Worm (Caenorhabditis elegans) whole organism, late embryonic: Measurements from ENCODE around the gene orai-1.

ENCODE experiments used
- C08G9.2 ChIP-seq: sonication (generic microtip); optimal IDR thresholded peaks from 2 replicates; lab custom pipeline; 2016; ENCODE audit warnings: mild to moderate bottlenecking, missing genetic modification characterization, moderate library complexity, missing compliant biosample characterization
- C38D4.7 ChIP-seq: fragments of 200-800 bp; sonication (Bioruptor generic); optimal IDR thresholded peaks from 2 replicates; lab custom pipeline; 2018; ENCODE audit warnings: mild to moderate bottlenecking, missing genetic modification characterization, moderate library complexity, missing compliant biosample characterization
- F13H6.1 ChIP-seq: sonication (generic microtip); optimal IDR thresholded peaks from 2 replicates; lab custom pipeline; 2016; ENCODE audit warnings: missing genetic modification characterization, missing compliant biosample characterization
- K02D7.2 ChIP-seq: sonication (generic microtip); optimal IDR thresholded peaks from 2 replicates; lab custom pipeline; 2017; ENCODE audit warnings: mild to moderate bottlenecking, missing genetic modification characterization, missing compliant biosample characterization
- ahr-1 ChIP-seq: sonication (generic microtip); optimal IDR thresholded peaks from 2 replicates; lab custom pipeline; 2016; ENCODE audit warnings: missing genetic modification characterization, missing compliant biosample characterization
- ama-1 ChIP-seq: fragments of 150-350 bp; optimal IDR thresholded peaks from 2 replicates; lab custom pipeline; 2014
- ceh-14 ChIP-seq: sonication (generic microtip); optimal IDR thresholded peaks from 2 replicates; lab custom pipeline; 2016; ENCODE audit warnings: missing genotype, missing genetic modification characterization, missing compliant biosample characterization
- ceh-19 ChIP-seq: fragments of 200-800 bp; sonication (Bioruptor generic); optimal IDR thresholded peaks from 2 replicates; lab custom pipeline; 2018; ENCODE audit warnings: mild to moderate bottlenecking, missing genetic modification characterization, missing compliant biosample characterization
- ceh-2 ChIP-seq: sonication (generic microtip); optimal IDR thresholded peaks from 2 replicates; lab custom pipeline; 2016; ENCODE audit warnings: missing genotype, missing genetic modification characterization, missing compliant biosample characterization
- ceh-22 ChIP-seq: sonication (generic microtip); optimal IDR thresholded peaks from 2 replicates; lab custom pipeline; 2017; ENCODE audit warnings: missing biosample characterization, missing genetic modification characterization
- ceh-30 ChIP-seq: fragments of 150-350 bp; optimal IDR thresholded peaks from 2 replicates; lab custom pipeline; 2014; ENCODE audit warnings: missing biosample characterization, missing genetic modification characterization
- ceh-45 ChIP-seq: fragments of 200-800 bp; sonication (Bioruptor generic); IDR thresholded peaks from 2 replicates; pipeline ENCODE4 v1.3.6; 2022; ENCODE audit warnings: missing genetic modification reagents, missing genetic modification characterization, missing compliant biosample characterization
- ceh-9 ChIP-seq: sonication (generic microtip); optimal IDR thresholded peaks from 2 replicates; lab custom pipeline; 2016; ENCODE audit warnings: mild to moderate bottlenecking, missing genetic modification characterization, inconsistent platforms, missing compliant biosample characterization
- dve-1 ChIP-seq: sonication (generic microtip); optimal IDR thresholded peaks from 2 replicates; lab custom pipeline; 2017; ENCODE audit warnings: antibody characterized with exemption, mild to moderate bottlenecking, missing genetic modification characterization, missing compliant biosample characterization
- elt-2 ChIP-seq: sonication (generic microtip); optimal IDR thresholded peaks from 2 replicates; lab custom pipeline; 2016; ENCODE audit warnings: missing genetic modification reagents, missing genetic modification characterization, missing compliant biosample characterization
- elt-4 ChIP-seq: sonication (generic microtip); optimal IDR thresholded peaks from 2 replicates; lab custom pipeline; 2016; ENCODE audit warnings: missing genetic modification characterization, missing compliant biosample characterization
- ets-4 ChIP-seq: sonication (generic microtip); optimal IDR thresholded peaks from 2 replicates; lab custom pipeline; 2016; ENCODE audit warnings: missing genetic modification characterization, missing compliant biosample characterization
- eyg-1 ChIP-seq: sonication (generic microtip); optimal IDR thresholded peaks from 2 replicates; lab custom pipeline; 2016; ENCODE audit warnings: missing genotype, missing genetic modification characterization, missing compliant biosample characterization
- fax-1 ChIP-seq: sonication (generic microtip); optimal IDR thresholded peaks from 2 replicates; lab custom pipeline; 2016; ENCODE audit warnings: missing genotype, missing genetic modification characterization, missing compliant biosample characterization
- fkh-10 ChIP-seq: fragments of 150-350 bp; optimal IDR thresholded peaks from 2 replicates; lab custom pipeline; 2014; ENCODE audit warnings: missing biosample characterization, missing genetic modification reagents, missing genetic modification characterization
- hlh-15 ChIP-seq: sonication (generic microtip); optimal IDR thresholded peaks from 2 replicates; lab custom pipeline; 2016; ENCODE audit warnings: missing genetic modification characterization, missing compliant biosample characterization
- hlh-30 ChIP-seq: sonication (generic microtip); optimal IDR thresholded peaks from 2 replicates; lab custom pipeline; 2017; ENCODE audit warnings: antibody characterized with exemption, missing genetic modification characterization, missing compliant biosample characterization; ENCODE audit not compliant: insufficient read depth
- hlh-6 ChIP-seq: sonication (generic microtip); optimal IDR thresholded peaks from 2 replicates; lab custom pipeline; 2016; ENCODE audit warnings: missing genotype, missing genetic modification characterization, missing compliant biosample characterization
- hlh-8 ChIP-seq: sonication (generic microtip); optimal IDR thresholded peaks from 2 replicates; lab custom pipeline; 2016; ENCODE audit warnings: missing genotype, missing genetic modification characterization, missing compliant biosample characterization
- lim-6 ChIP-seq: sonication (generic microtip); optimal IDR thresholded peaks from 2 replicates; lab custom pipeline; 2016; ENCODE audit warnings: missing genetic modification characterization, missing compliant biosample characterization
- lin-11 ChIP-seq: fragments of 200-800 bp; sonication (Bioruptor generic); optimal IDR thresholded peaks from 2 replicates; lab custom pipeline; 2018; ENCODE audit warnings: mild to moderate bottlenecking, missing genetic modification characterization, missing compliant biosample characterization
- odd-2 ChIP-seq: sonication (generic microtip); optimal IDR thresholded peaks from 2 replicates; lab custom pipeline; 2017; ENCODE audit warnings: antibody characterized with exemption, mild to moderate bottlenecking, missing genetic modification characterization, missing compliant biosample characterization
- pag-3 ChIP-seq: sonication (generic microtip); optimal IDR thresholded peaks from 2 replicates; lab custom pipeline; 2016; ENCODE audit warnings: missing compliant biosample characterization, missing genetic modification characterization, borderline replicate concordance
- pax-1 ChIP-seq: fragments of 150-350 bp; optimal IDR thresholded peaks from 2 replicates; lab custom pipeline; 2014; ENCODE audit warnings: missing biosample characterization, missing genetic modification characterization
- pha-2 ChIP-seq: sonication (generic microtip); optimal IDR thresholded peaks from 2 replicates; lab custom pipeline; 2017; ENCODE audit warnings: mild to moderate bottlenecking, missing genetic modification characterization, missing compliant biosample characterization
- rnt-1 ChIP-seq: sonication (generic microtip); optimal IDR thresholded peaks from 2 replicates; lab custom pipeline; 2016; ENCODE audit warnings: missing genetic modification characterization, missing compliant biosample characterization
- sdc-2 ChIP-seq: sonication (generic microtip); optimal IDR thresholded peaks from 2 replicates; lab custom pipeline; 2016; ENCODE audit warnings: missing genotype, missing genetic modification characterization, missing compliant biosample characterization
- syd-9 ChIP-seq: sonication (generic microtip); optimal IDR thresholded peaks from 2 replicates; lab custom pipeline; 2016; ENCODE audit warnings: mild to moderate bottlenecking, missing genetic modification characterization, moderate library complexity, missing compliant biosample characterization
- tbx-2 ChIP-seq: sonication (generic microtip); optimal IDR thresholded peaks from 2 replicates; lab custom pipeline; 2016; ENCODE audit warnings: missing genetic modification characterization, missing compliant biosample characterization
- tbx-7 ChIP-seq: sonication (generic microtip); optimal IDR thresholded peaks from 2 replicates; lab custom pipeline; 2016; ENCODE audit warnings: missing genotype, missing genetic modification characterization, missing compliant biosample characterization
- ttx-3 ChIP-seq: sonication (generic microtip); optimal IDR thresholded peaks from 2 replicates; lab custom pipeline; 2016; ENCODE audit warnings: missing genetic modification reagents, missing genetic modification characterization, missing compliant biosample characterization
- unc-3 ChIP-seq, 2 experiments: fragments of 200-800 bp in 1 of 2; sonication (Bioruptor generic) in 1 of 2; sonication (generic microtip) in 1 of 2; conservative IDR thresholded peaks in 1 of 2; optimal IDR thresholded peaks in 1 of 2; 2 replicates each; pipeline versions ENCODE4 v1.3.6 to Lab custom; 2016 to 2022; ENCODE audit warnings: missing compliant biosample characterization in 2 of 2, missing genetic modification characterization in 2 of 2, missing genetic modification reagents in 1 of 2
- unc-55 ChIP-seq: sonication (generic microtip); optimal IDR thresholded peaks from 2 replicates; lab custom pipeline; 2017; ENCODE audit warnings: missing biosample characterization, missing genetic modification reagents, missing genetic modification characterization
- unc-86 ChIP-seq: sonication (generic microtip); optimal IDR thresholded peaks from 2 replicates; lab custom pipeline; 2016; ENCODE audit warnings: missing genetic modification characterization, missing compliant biosample characterization
- zip-5 ChIP-seq: sonication (generic microtip); optimal IDR thresholded peaks from 2 replicates; lab custom pipeline; 2016; ENCODE audit warnings: missing genetic modification characterization, missing compliant biosample characterization
- ztf-16 ChIP-seq: sonication (generic microtip); optimal IDR thresholded peaks from 2 replicates; lab custom pipeline; 2017; ENCODE audit warnings: missing genetic modification characterization, missing compliant biosample characterization

Gene orai-1

DNA sequence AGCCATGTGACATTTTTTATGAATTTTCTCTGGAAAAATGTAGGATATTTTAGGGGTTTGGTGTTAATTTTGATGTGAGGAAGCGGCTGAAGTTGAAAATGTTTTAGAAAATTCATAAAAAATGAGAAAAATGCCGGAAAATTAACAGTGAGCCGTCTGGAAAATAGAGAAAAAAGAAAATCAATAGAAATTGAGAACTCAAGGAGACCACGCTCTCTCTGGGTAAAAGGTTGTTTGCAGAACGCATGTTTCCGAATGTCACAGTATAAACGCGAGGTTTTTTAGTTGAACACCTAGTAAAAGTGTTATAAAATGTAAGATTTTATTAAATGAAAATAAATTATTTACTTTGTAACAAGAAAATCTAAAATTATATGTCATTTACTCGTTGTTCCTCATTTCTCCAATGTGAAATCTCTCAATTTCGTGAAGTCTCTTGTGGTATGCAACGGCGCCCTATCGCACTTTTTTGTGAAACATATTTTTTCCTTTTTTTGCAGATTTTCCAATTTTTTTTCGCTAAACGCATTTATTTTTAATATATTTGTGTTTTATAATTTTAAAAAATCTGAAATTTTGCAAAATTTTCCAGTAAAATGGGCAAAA lies 6.3 kb upstream of the orai-1 start, which contains the start of the genes tag-266 and tag-267 (continued):
- TF ChIP-seq tbx-2 (tag; lab: Kevin White, UChicago) (peak; percentile 92), F13H6.1 (tag; lab: Kevin White, UChicago) (peak; percentile 75), ceh-19 (peak; percentile 56), hlh-15 (tag; lab: Kevin White, UChicago) (peak; percentile 87), elt-4 (no peak), odd-2 (tag; lab: Kevin White, UChicago) (no peak), rnt-1 (tag; lab: Kevin White, UChicago) (peak; percentile 35), lin-11 (no peak), ceh-9 (tag; lab: Kevin White, UChicago) (no peak), ztf-16 (peak; percentile 78), unc-3 (GFP tag; conservative IDR thresholded peaks at IDR 0.05; lab: Robert Waterston, UW) (peak; percentile 56; the same call in 1 of the 2 replicates), unc-3 (tag; optimal IDR thresholded peaks at IDR 0.05; lab: Kevin White, UChicago) (peak; percentile 93), ceh-22 (tag; lab: Kevin White, UChicago) (no peak), syd-9 (tag; lab: Kevin White, UChicago) (no peak), ceh-30 (tag; lab: Kevin White, UChicago) (no peak), fkh-10 (no peak), hlh-30 (tag; lab: Kevin White, UChicago) (no peak), ceh-2 (tag; lab: Kevin White, UChicago) (peak; percentile 89), ttx-3 (tag; lab: Kevin White, UChicago) (peak; percentile 58), unc-86 (tag; lab: Kevin White, UChicago) (peak; percentile 89), ahr-1 (tag; lab: Kevin White, UChicago) (peak; percentile 94), C08G9.2 (tag; lab: Kevin White, UChicago) (peak; percentile 84), sdc-2 (tag; lab: Kevin White, UChicago) (peak; percentile 17), ama-1 (lab: Kevin White, UChicago) (no peak), zip-5 (tag; lab: Kevin White, UChicago) (peak; percentile 98), lim-6 (tag; lab: Kevin White, UChicago) (peak; percentile 76), pag-3 (tag; lab: Kevin White, UChicago) (peak; percentile 22), pax-1 (tag; lab: Kevin White, UChicago) (no peak), unc-55 (GFP tag; lab: Kevin White, UChicago) (no peak), ceh-14 (peak; percentile 87), dve-1 (no peak), fax-1 (tag; lab: Kevin White, UChicago) (peak; percentile 93), tbx-7 (tag; lab: Kevin White, UChicago) (peak; percentile 87), ets-4 (tag; lab: Kevin White, UChicago) (peak; percentile 89), eyg-1 (tag; lab: Kevin White, UChicago) (peak; percentile 61), ceh-45 (no peak), elt-2 (peak; percentile 94), hlh-8 (tag; lab: Kevin White, UChicago) (peak; percentile 96), pha-2 (tag; lab: Kevin White, UChicago) (peak; percentile 85), K02D7.2 (peak; percentile 63)

DNA sequence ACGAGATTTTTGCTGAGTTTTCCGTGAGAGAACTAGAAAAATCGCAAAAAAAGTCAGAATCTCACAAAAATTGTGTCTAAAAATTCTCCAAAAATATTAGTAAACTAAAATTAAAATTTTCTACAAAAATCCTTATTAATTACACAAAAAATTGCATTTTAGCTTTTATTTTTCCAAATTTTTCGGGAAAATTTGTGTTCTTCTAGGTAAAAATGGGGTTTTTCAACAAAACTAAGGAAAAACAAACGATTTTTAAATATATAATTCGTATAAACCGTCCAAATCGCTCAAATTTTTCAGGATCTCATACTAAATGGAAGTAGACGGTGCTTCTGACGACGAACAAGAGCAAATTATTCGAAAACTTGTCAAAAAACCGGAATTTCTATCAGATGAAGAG lies 4.8 kb upstream of the orai-1 start, which contains the start of gene W06E11.1:
Gene W06E11.1, plus strand, starts transcription at position 301 of the 400 bp plus-strand sequence.
- TF ChIP-seq hlh-8 (tag; lab: Kevin White, UChicago): no peak

DNA sequence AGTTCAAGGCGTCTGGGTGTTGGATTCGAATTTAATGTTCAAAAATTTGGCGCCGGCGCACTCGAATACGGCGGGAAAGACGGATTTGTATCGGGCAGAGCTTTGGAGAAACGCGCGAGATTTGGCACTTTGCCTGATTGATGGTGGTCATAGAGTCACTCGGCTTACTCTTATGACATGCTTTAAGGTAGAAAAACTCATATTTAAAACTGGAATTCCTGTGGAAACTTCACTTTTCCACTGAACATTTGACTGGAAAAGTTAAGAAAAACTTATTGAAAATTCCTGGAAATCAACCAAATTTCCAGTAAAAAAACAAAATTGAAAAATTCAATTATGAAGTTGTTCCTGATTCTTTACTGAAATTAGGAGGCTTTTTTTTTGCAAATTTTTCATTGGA lies 1.9 kb upstream of the orai-1 start:
- no peak for TF ChIP-seq hlh-6
- TF ChIP-seq tbx-2 (tag; lab: Kevin White, UChicago): no peak
- TF ChIP-seq unc-86 (tag; lab: Kevin White, UChicago): no peak
- TF ChIP-seq C38D4.7 (GFP tag; lab: Kevin White, UChicago): no peak
- TF ChIP-seq K02D7.2: no peak
- TF ChIP-seq zip-5 (tag; lab: Kevin White, UChicago): no peak
- no peak for TF ChIP-seq tbx-7 (tag; lab: Kevin White, UChicago)
